Fruit fly (Drosophila melanogaster): ENCODE measurements around the gene CG6321.

Gene CG6321

dm6 chr3L:11061200-11061599 is at the start of gene CG6321, which contains the start of gene Blos2:
Gene CG6321, minus strand, starts transcription at chr3L:11061224.
Gene Blos2, plus strand, starts transcription at chr3L:11061571.
- TF ChIP-seq pad (GFP tag; optimal IDR thresholded peaks at IDR 0.05) = peak; percentile 48
- TF ChIP-seq ovo (GFP tag; optimal IDR thresholded peaks at IDR 0.05) = no peak
- peak; percentile 83 for TF ChIP-seq CG7101 (tag; optimal IDR thresholded peaks at IDR 0.05)
- no peak for TF ChIP-seq CG5204 (GFP tag; optimal IDR thresholded peaks at IDR 0.05)
- TF ChIP-seq CG11617 (GFP tag; optimal IDR thresholded peaks at IDR 0.05) = peak; percentile 81
- TF ChIP-seq bab1 (GFP tag; optimal IDR thresholded peaks at IDR 0.05) = peak; percentile 90
- TF ChIP-seq toe (GFP tag; optimal IDR thresholded peaks at IDR 0.05) = no peak
- peak; percentile 75 for TF ChIP-seq CG12768 (GFP tag; optimal IDR thresholded peaks at IDR 0.05)
- TF ChIP-seq Hr96 (GFP tag; optimal IDR thresholded peaks at IDR 0.05) = peak; percentile 56
- peak; percentile 13 for TF ChIP-seq CG1620 (GFP tag; optimal IDR thresholded peaks at IDR 0.05)
- TF ChIP-seq cic (GFP tag; optimal IDR thresholded peaks at IDR 0.05) = peak; percentile 6
- TF ChIP-seq Mnt (GFP tag; optimal IDR thresholded peaks at IDR 0.05) = peak; percentile 65
- TF ChIP-seq CG14711 (tag; optimal IDR thresholded peaks at IDR 0.05) = peak; percentile 73
- TF ChIP-seq CG33017 (tag; optimal IDR thresholded peaks at IDR 0.05) = peak; percentile 87
- peak; percentile 69 for TF ChIP-seq CG7045 (GFP tag; optimal IDR thresholded peaks at IDR 0.05)
- no peak for TF ChIP-seq cnc (optimal IDR thresholded peaks at IDR 0.05)
- TF ChIP-seq Clk (GFP tag; optimal IDR thresholded peaks at IDR 0.05) = peak; percentile 12
- TF ChIP-seq kay (GFP tag; ENCODE audit: borderline replicate concordance) = no peak
- peak; percentile 54 for TF ChIP-seq tj (GFP tag; optimal IDR thresholded peaks at IDR 0.05)
- TF ChIP-seq Crg-1 (GFP tag; optimal IDR thresholded peaks at IDR 0.05) = peak; percentile 3

dm6 chr3L:11109454-11109853 is 48.4 kb upstream of the CG6321 start, which contains the start of the genes CG34012 and emei:
Gene CG34012, minus strand, starts transcription at chr3L:11109505.
Gene emei, plus strand, starts transcription at chr3L:11109690.
- no peak for TF ChIP-seq CG7045 (GFP tag; optimal IDR thresholded peaks at IDR 0.05)
- no peak for TF ChIP-seq Hr96 (GFP tag; optimal IDR thresholded peaks at IDR 0.05)
- no peak for TF ChIP-seq ovo (GFP tag; optimal IDR thresholded peaks at IDR 0.05)
- no peak for TF ChIP-seq Mnt (GFP tag; optimal IDR thresholded peaks at IDR 0.05)
- no peak for TF ChIP-seq toe (GFP tag; optimal IDR thresholded peaks at IDR 0.05)
- TF ChIP-seq CG12768 (GFP tag; optimal IDR thresholded peaks at IDR 0.05) = no peak
- TF ChIP-seq CG11617 (GFP tag; optimal IDR thresholded peaks at IDR 0.05) = no peak
- TF ChIP-seq bab1 (GFP tag; optimal IDR thresholded peaks at IDR 0.05) = no peak

dm6 chr3L:11107935-11108334 is 46.9 kb upstream of the CG6321 start, which contains the start of gene CG12522:
Gene CG12522, plus strand, starts transcription at chr3L:11108235.
- TF ChIP-seq toe (GFP tag; optimal IDR thresholded peaks at IDR 0.05) (no peak), CG14711 (tag; optimal IDR thresholded peaks at IDR 0.05) (no peak), cic (GFP tag; optimal IDR thresholded peaks at IDR 0.05) (no peak), CG1620 (GFP tag; optimal IDR thresholded peaks at IDR 0.05) (no peak), CG7045 (GFP tag; optimal IDR thresholded peaks at IDR 0.05) (no peak), tj (GFP tag; optimal IDR thresholded peaks at IDR 0.05) (no peak), ovo (GFP tag; optimal IDR thresholded peaks at IDR 0.05) (no peak), CG5204 (GFP tag; optimal IDR thresholded peaks at IDR 0.05) (no peak), CG11617 (GFP tag; optimal IDR thresholded peaks at IDR 0.05) (no peak), Mnt (GFP tag; optimal IDR thresholded peaks at IDR 0.05) (no peak)

dm6 chr3L:11107432-11107831 is 46.4 kb upstream of the CG6321 start, which contains the start of gene CG32073:
Gene CG32073, minus strand, starts transcription at chr3L:11107582.
- TF ChIP-seq Mnt (GFP tag; optimal IDR thresholded peaks at IDR 0.05) (no peak), CG14711 (tag; optimal IDR thresholded peaks at IDR 0.05) (no peak), Crg-1 (GFP tag; optimal IDR thresholded peaks at IDR 0.05) (no peak), pad (GFP tag; optimal IDR thresholded peaks at IDR 0.05) (no peak), cic (GFP tag; optimal IDR thresholded peaks at IDR 0.05) (no peak), bab1 (GFP tag; optimal IDR thresholded peaks at IDR 0.05) (no peak), CG33017 (tag; optimal IDR thresholded peaks at IDR 0.05) (no peak), CG5204 (GFP tag; optimal IDR thresholded peaks at IDR 0.05) (no peak), toe (GFP tag; optimal IDR thresholded peaks at IDR 0.05) (no peak), Hr96 (GFP tag; optimal IDR thresholded peaks at IDR 0.05) (no peak), CG7045 (GFP tag; optimal IDR thresholded peaks at IDR 0.05) (no peak)

dm6 chr3L:11103773-11104172 is 42.7 kb upstream of the CG6321 start, which contains the start of gene CG32071:
Gene CG32071, minus strand, starts transcription at chr3L:11103873.
- TF ChIP-seq Mnt (GFP tag; optimal IDR thresholded peaks at IDR 0.05) (no peak), CG33017 (tag; optimal IDR thresholded peaks at IDR 0.05) (no peak)

dm6 chr3L:11102930-11103329 is 41.9 kb upstream of the CG6321 start, which contains the start of gene Elo68alpha:
Gene Elo68alpha, minus strand, starts transcription at chr3L:11103030.
- no peak for TF ChIP-seq Clk (GFP tag; optimal IDR thresholded peaks at IDR 0.05)

dm6 chr3L:11101598-11101997 is 40.6 kb upstream of the CG6321 start, which contains the start of gene Elo68beta:
Gene Elo68beta, minus strand, starts transcription at chr3L:11101698.
- TF ChIP-seq CG7101 (tag; optimal IDR thresholded peaks at IDR 0.05) (no peak), kay (GFP tag; ENCODE audit: borderline replicate concordance) (peak; percentile 19)

Data from whole organism, adult.